Worm (Caenorhabditis elegans): ENCODE measurements around the gene C11H1.9.

Gene C11H1.9

DNA sequence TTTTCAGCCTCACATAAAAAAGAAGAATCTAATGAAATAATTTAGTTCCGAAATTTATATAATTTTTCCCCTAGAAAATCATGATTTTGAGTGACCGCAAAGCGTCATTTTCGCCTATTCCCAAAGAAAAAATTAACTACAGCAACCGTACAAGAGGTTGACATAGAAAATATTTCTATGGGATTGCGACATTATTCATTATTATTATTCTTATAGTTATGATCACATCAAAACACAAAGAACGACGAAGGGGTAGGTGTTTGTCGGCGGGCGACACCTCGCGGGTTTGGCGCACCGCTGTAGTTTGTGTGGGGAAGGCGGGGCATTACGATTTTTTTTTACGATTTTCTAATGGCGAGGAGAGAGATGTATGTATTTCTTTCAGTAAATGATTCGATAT, 4.1 kb upstream of the C11H1.9 start:
- TF ChIP-seq C08G9.2 (tag; optimal IDR thresholded peaks at IDR 0.05) (no peak), pax-1 (tag; optimal IDR thresholded peaks at IDR 0.05) (no peak), elt-4 (tag; optimal IDR thresholded peaks at IDR 0.05) (no peak), pha-2 (tag; optimal IDR thresholded peaks at IDR 0.05) (no peak), tbx-7 (tag; optimal IDR thresholded peaks at IDR 0.05) (no peak), dve-1 (tag; optimal IDR thresholded peaks at IDR 0.05) (no peak), syd-9 (tag; optimal IDR thresholded peaks at IDR 0.05) (no peak), ceh-31 (tag; optimal IDR thresholded peaks at IDR 0.05) (no peak), che-1 (tag; optimal IDR thresholded peaks at IDR 0.05) (no peak), ceh-30 (tag; optimal IDR thresholded peaks at IDR 0.05) (no peak), rnt-1 (tag; optimal IDR thresholded peaks at IDR 0.05) (no peak), fkh-6 (tag; optimal IDR thresholded peaks at IDR 0.05) (no peak), ceh-2 (tag; optimal IDR thresholded peaks at IDR 0.05) (no peak), tbx-2 (tag; optimal IDR thresholded peaks at IDR 0.05) (no peak)

DNA sequence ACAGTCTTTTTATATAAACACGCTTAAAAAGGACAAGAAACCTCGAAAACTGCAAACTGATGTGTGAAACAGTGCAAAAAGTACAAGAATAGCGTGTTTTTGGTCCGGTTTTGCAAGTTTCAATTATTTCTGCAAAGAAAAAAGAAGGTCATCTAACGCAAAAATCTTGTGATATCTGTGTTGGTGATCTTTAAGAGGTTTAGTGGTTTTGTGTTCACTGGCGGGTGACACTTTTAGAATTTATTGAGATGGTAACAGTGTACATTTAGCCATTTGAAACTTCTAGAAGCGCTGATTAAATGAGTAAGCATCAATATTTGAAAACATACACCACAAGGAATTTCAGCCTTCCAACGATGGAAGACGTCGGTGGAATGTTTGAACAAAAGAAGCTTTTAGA, 2.6 kb upstream of the C11H1.9 start:
- TF ChIP-seq nhr-11 (tag; optimal IDR thresholded peaks at IDR 0.05) (no peak), fkh-6 (tag; optimal IDR thresholded peaks at IDR 0.05) (no peak), nfya-1 (tag; optimal IDR thresholded peaks at IDR 0.05) (no peak), tbx-7 (tag; optimal IDR thresholded peaks at IDR 0.05) (no peak), unc-55 (GFP tag; optimal IDR thresholded peaks at IDR 0.05) (no peak), hlh-30 (tag; optimal IDR thresholded peaks at IDR 0.05; ENCODE audit: insufficient read depth) (no peak), sox-2 (GFP tag; IDR thresholded peaks at IDR 0.05) (no peak)

DNA sequence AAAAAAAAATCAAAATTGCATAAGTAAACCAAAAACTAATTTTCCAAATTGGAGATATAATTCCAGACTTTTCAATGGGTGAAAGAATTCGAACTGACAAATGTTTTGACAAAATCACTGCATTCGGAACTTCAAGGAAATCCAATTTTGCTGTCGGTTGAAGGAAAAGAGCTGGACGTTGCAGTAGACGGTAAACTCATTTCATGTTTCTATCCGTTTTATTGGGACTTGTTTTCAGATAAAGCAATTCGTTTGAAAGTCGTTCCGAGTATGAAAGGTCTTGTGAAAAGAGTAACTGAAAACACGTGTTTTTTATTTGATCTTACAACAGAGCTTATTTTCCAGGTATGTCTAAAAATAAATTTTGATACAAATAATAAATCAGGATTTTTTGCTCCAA, 4.1 kb downstream of the C11H1.9 start:
- TF ChIP-seq unc-55 (GFP tag; optimal IDR thresholded peaks at IDR 0.05) (no peak), ahr-1 (tag; optimal IDR thresholded peaks at IDR 0.05) (no peak), elt-4 (tag; optimal IDR thresholded peaks at IDR 0.05) (no peak), fkh-10 (GFP tag; optimal IDR thresholded peaks at IDR 0.05) (no peak), pat-9 (tag; optimal IDR thresholded peaks at IDR 0.05) (no peak), nhr-11 (tag; optimal IDR thresholded peaks at IDR 0.05) (no peak), K02D7.2 (tag; optimal IDR thresholded peaks at IDR 0.05) (no peak), ceh-22 (tag; optimal IDR thresholded peaks at IDR 0.05) (no peak)

DNA sequence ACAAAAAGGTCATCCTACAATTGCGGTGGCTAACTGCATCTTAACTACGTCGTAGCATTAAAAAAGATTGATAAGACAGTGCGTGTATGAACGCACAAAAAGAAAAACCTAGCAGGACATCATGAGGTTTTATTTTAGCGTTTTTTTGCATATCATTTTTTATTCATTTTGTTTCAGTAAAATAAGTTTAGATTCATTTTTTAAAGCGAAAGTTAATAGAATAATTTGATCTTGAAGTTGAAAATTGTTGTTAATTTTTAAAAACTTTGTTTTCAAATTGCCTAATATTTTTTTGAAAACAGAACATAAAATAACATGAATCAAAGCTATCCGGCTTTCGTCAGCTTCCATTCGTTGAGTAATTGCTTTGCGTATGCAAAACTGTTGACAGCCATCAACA, 6.6 kb downstream of the C11H1.9 start, which contains the start of gene prx-1:
Gene prx-1 (plus strand): TSS at position 301 of the 400 bp plus-strand sequence.
- TF ChIP-seq ceh-19 (GFP tag; optimal IDR thresholded peaks at IDR 0.05) (no peak), ceh-6 (GFP tag; optimal IDR thresholded peaks at IDR 0.05) (no peak), Y22D7AL.16 (tag; optimal IDR thresholded peaks at IDR 0.05) (no peak), unc-3 (GFP tag; conservative IDR thresholded peaks at IDR 0.05) (no peak), unc-3 (tag; optimal IDR thresholded peaks at IDR 0.05) (no peak)

DNA sequence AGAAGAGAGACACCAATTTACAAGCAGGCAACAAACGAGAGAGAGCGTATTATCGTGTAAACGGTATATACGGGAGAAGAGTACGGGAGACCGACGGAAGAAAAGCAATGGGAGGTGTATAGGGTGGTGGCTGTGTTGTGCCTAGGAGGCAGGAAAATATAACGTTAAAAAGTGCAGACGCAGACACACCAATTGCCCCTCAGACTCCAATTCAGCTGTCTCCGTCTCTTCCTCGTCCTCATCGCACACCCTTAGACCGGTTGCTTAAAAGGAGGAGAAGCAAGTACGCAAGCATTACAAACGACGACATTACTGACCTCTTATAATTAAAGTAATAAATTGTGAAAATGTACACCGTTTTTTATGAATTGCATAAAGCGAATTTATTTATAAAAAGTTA, 7.8 kb downstream of the C11H1.9 start:
- TF ChIP-seq unc-86 (tag; optimal IDR thresholded peaks at IDR 0.05) (no peak), lim-6 (tag; optimal IDR thresholded peaks at IDR 0.05) (no peak), madf-2 (tag; optimal IDR thresholded peaks at IDR 0.05) (no peak), ceh-9 (tag; optimal IDR thresholded peaks at IDR 0.05) (no peak), ceh-2 (tag; optimal IDR thresholded peaks at IDR 0.05) (peak; percentile 63), pax-1 (tag; optimal IDR thresholded peaks at IDR 0.05) (peak; percentile 39), C08G9.2 (tag; optimal IDR thresholded peaks at IDR 0.05) (no peak), fkh-6 (tag; optimal IDR thresholded peaks at IDR 0.05) (no peak), unc-3 (GFP tag; conservative IDR thresholded peaks at IDR 0.05) (no peak), unc-3 (tag; optimal IDR thresholded peaks at IDR 0.05) (no peak), eyg-1 (tag; optimal IDR thresholded peaks at IDR 0.05) (no peak), dmd-4 (tag; optimal IDR thresholded peaks at IDR 0.05; ENCODE audit: borderline replicate concordance) (no peak), nhr-11 (tag; optimal IDR thresholded peaks at IDR 0.05) (no peak), npax-4 (tag; optimal IDR thresholded peaks at IDR 0.05) (no peak), tbx-2 (tag; optimal IDR thresholded peaks at IDR 0.05) (peak; percentile 73), pha-4 (tag; optimal IDR thresholded peaks at IDR 0.05) (no peak), mec-3 (tag; optimal IDR thresholded peaks at IDR 0.05; ENCODE audit: borderline replicate concordance) (no peak), rnt-1 (tag; optimal IDR thresholded peaks at IDR 0.05) (no peak), ahr-1 (tag; optimal IDR thresholded peaks at IDR 0.05) (peak; percentile 5), pqm-1 (tag; optimal IDR thresholded peaks at IDR 0.05) (no peak), dve-1 (tag; optimal IDR thresholded peaks at IDR 0.05) (peak; percentile 47), nfya-1 (tag; optimal IDR thresholded peaks at IDR 0.05) (peak; percentile 86), elt-4 (tag; optimal IDR thresholded peaks at IDR 0.05) (no peak), F13H6.1 (tag; optimal IDR thresholded peaks at IDR 0.05) (peak; percentile 48), ama-1 (optimal IDR thresholded peaks at IDR 0.05) (no peak), fax-1 (tag; optimal IDR thresholded peaks at IDR 0.05) (no peak), ceh-30 (tag; optimal IDR thresholded peaks at IDR 0.05) (peak; percentile 24), K02D7.2 (tag; optimal IDR thresholded peaks at IDR 0.05) (no peak), unc-42 (tag; optimal IDR thresholded peaks at IDR 0.05) (peak; percentile 69), zip-5 (tag; optimal IDR thresholded peaks at IDR 0.05) (no peak)

Measured in whole organism, late embryonic.